Fruit fly (Drosophila melanogaster) S2 (cell line): ENCODE results near the gene Hex-t1.

Experiments used
- CG8478 ChIP-seq: fragments of >200 bp; optimal IDR thresholded peaks from 2 replicates; lab custom pipeline; 2018
- CTCF ChIP-seq, 2 experiments: fragments of >200 bp; optimal IDR thresholded peaks; 2 replicates each; lab custom pipeline; 2018

DNA sequence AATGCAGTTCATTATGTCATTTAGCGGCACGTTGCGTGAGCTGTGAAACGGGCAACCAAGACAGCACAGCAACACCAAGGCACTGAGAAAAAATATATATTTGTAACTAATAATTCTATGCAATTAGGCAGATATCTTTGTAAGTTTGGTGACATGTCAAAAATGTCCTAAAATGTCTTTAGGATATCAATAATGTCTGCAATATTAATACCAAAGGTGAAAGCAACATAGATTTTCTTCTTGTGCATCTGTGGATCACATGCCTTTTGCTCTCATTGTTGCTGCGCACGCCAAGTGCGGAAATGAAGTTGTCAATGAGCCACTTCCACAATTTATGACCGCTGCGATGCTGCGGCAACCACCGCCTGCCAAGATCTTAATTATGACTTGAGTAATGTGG lies 40.6 kb downstream of the Hex-t1 start:
- no peak for TF ChIP-seq CG8478
- TF ChIP-seq CTCF (optimal IDR thresholded peaks at IDR 0.05; lab: Kevin White, UChicago), result no peak
